Fruit fly (Drosophila melanogaster) whole organism, embryonic: ENCODE results near the gene Tig.

Experiments used
- Aef1 ChIP-seq: fragments of 200-800 bp; sonication (Bioruptor generic); IDR thresholded peaks from 3 replicates; pipeline ENCODE4 v1.3.6; 2022; ENCODE audit warnings: missing biosample characterization, missing genetic modification characterization
- Bgb ChIP-seq: fragments of 200-800 bp; sonication (Bioruptor generic); IDR thresholded peaks from 2 replicates; pipeline ENCODE4 v1.3.6; 2022; ENCODE audit warnings: missing biosample characterization, missing genetic modification characterization; ENCODE audit not compliant: partially characterized antibody
- CG10543 ChIP-seq: fragments of 200-800 bp; sonication (Bioruptor generic); optimal IDR thresholded peaks from 3 replicates; lab custom pipeline; 2017; ENCODE audit warnings: missing biosample characterization, mild to moderate bottlenecking, missing genetic modification characterization, moderate library complexity
- CG11695 ChIP-seq: fragments of 200-800 bp; sonication (Bioruptor generic); IDR thresholded peaks from 3 replicates; pipeline ENCODE4 v1.3.6; 2022; ENCODE audit warnings: missing biosample characterization, missing genetic modification characterization
- CG15011 ChIP-seq: fragments of 200-800 bp; sonication (Bioruptor generic); optimal IDR thresholded peaks from 3 replicates; lab custom pipeline; 2018; ENCODE audit warnings: missing biosample characterization, mild to moderate bottlenecking, missing genetic modification characterization
- CG1603 ChIP-seq: fragments of 200-800 bp; sonication (Bioruptor generic); optimal IDR thresholded peaks from 2 replicates; lab custom pipeline; 2019; ENCODE audit warnings: missing biosample characterization, mild to moderate bottlenecking, missing genetic modification characterization, moderate library complexity
- CG18262 ChIP-seq: fragments of 200-800 bp; optimal IDR thresholded peaks from 3 replicates; lab custom pipeline; 2019; ENCODE audit warnings: missing biosample characterization, mild to moderate bottlenecking, missing genetic modification characterization, moderate library complexity
- CG18476 ChIP-seq: fragments of 200-800 bp; sonication (Bioruptor generic); optimal IDR thresholded peaks from 2 replicates; lab custom pipeline; 2016; ENCODE audit warnings: missing biosample characterization, mild to moderate bottlenecking, missing genetic modification characterization
- CG2199 ChIP-seq: fragments of 200-800 bp; sonication (Bioruptor generic); IDR thresholded peaks from 3 replicates; pipeline ENCODE4 v1.3.6; 2022; ENCODE audit warnings: missing biosample characterization, missing genetic modification characterization
- CG31224 ChIP-seq: fragments of 200-800 bp; sonication (Bioruptor generic); IDR thresholded peaks from 2 replicates; pipeline ENCODE4 v1.3.6; 2022; ENCODE audit warnings: missing biosample characterization, missing genetic modification characterization
- CG34376 ChIP-seq: fragments of 200-800 bp; sonication (Bioruptor generic); optimal IDR thresholded peaks from 2 replicates; lab custom pipeline; 2018; ENCODE audit warnings: missing biosample characterization, mild to moderate bottlenecking, missing genetic modification characterization
- CG4820 ChIP-seq: fragments of 200-800 bp; sonication (Bioruptor generic); optimal IDR thresholded peaks from 3 replicates; lab custom pipeline; 2016; ENCODE audit warnings: missing biosample characterization, missing genetic modification characterization
- CG6689 ChIP-seq: fragments of 200-800 bp; sonication (Bioruptor generic); IDR thresholded peaks from 2 replicates; pipeline ENCODE4 v1.3.6; 2022; ENCODE audit warnings: missing biosample characterization, missing genetic modification characterization
- CG7357 ChIP-seq: fragments of 200-800 bp; sonication (Bioruptor generic); IDR thresholded peaks from 3 replicates; pipeline ENCODE4 v1.3.6; 2022; ENCODE audit warnings: missing biosample characterization, missing genetic modification characterization
- CG8944 ChIP-seq: fragments of 200-800 bp; sonication (Bioruptor generic); optimal IDR thresholded peaks from 3 replicates; lab custom pipeline; 2016; ENCODE audit warnings: missing biosample characterization, missing genetic modification characterization
- Deaf1 ChIP-seq: fragments of 200-800 bp; optimal IDR thresholded peaks from 3 replicates; lab custom pipeline; 2019; ENCODE audit warnings: missing biosample characterization, mild to moderate bottlenecking, missing genetic modification characterization, moderate library complexity
- E2f2 ChIP-seq: fragments of 200-800 bp; sonication (Bioruptor generic); IDR thresholded peaks from 2 replicates; pipeline ENCODE4 v1.3.6; 2022; ENCODE audit warnings: missing biosample characterization, missing genetic modification characterization
- HLHmδ ChIP-seq: fragments of 200-800 bp; sonication (Bioruptor generic); optimal IDR thresholded peaks from 2 replicates; lab custom pipeline; 2018; ENCODE audit warnings: missing biosample characterization, mild to moderate bottlenecking, missing genetic modification characterization, moderate library complexity
- HmgD ChIP-seq: fragments of 200-800 bp; sonication (Bioruptor generic); optimal IDR thresholded peaks from 3 replicates; lab custom pipeline; 2016; ENCODE audit warnings: missing biosample characterization, missing genetic modification characterization
- Hr78 ChIP-seq, 2 experiments: fragments of 200-800 bp in 1 of 2; fragments of >200 bp in 1 of 2; sonication (Bioruptor generic) in 1 of 2; optimal IDR thresholded peaks; 2 replicates each; lab custom pipeline; 2017 to 2019; ENCODE audit warnings: missing biosample characterization in 2 of 2, missing genetic modification characterization in 2 of 2, mild to moderate bottlenecking in 1 of 2, moderate library complexity in 1 of 2
- Jarid2 ChIP-seq: fragments of 200-800 bp; sonication (Bioruptor generic); optimal IDR thresholded peaks from 3 replicates; lab custom pipeline; 2017; ENCODE audit warnings: mild to moderate bottlenecking, missing biosample characterization, missing genetic modification reagents, missing genetic modification characterization
- Med ChIP-seq: fragments of 200-800 bp; sonication (Bioruptor generic); peaks from one replicate; lab custom pipeline; 2016; ENCODE audit warnings: missing biosample characterization, missing genetic modification characterization, mild to moderate bottlenecking, inconsistent platforms, moderate library complexity
- NC2β ChIP-seq: fragments of 200-800 bp; sonication (Bioruptor generic); optimal IDR thresholded peaks from 2 replicates; lab custom pipeline; 2016; ENCODE audit warnings: missing biosample characterization, missing genetic modification characterization
- Neu2 ChIP-seq: fragments of 200-800 bp; sonication (Bioruptor generic); optimal IDR thresholded peaks from 3 replicates; lab custom pipeline; 2016; ENCODE audit warnings: missing biosample characterization, missing genetic modification characterization, borderline replicate concordance
- Pdp1 ChIP-seq, 2 experiments: fragments of 200-800 bp; sonication (Bioruptor generic); optimal IDR thresholded peaks; 3 replicates each; lab custom pipeline; 2016; ENCODE audit warnings: missing biosample characterization in 2 of 2, missing genetic modification characterization in 2 of 2, mild to moderate bottlenecking in 1 of 2, moderate library complexity in 1 of 2
- Rfx ChIP-seq: fragments of 200-800 bp; sonication (Bioruptor generic); IDR thresholded peaks from 2 replicates; pipeline ENCODE4 v1.3.6; 2022; ENCODE audit warnings: missing biosample characterization, missing genetic modification characterization
- Sox100B ChIP-seq: fragments of 200-800 bp; sonication (Bioruptor generic); optimal IDR thresholded peaks from 3 replicates; lab custom pipeline; 2018; ENCODE audit warnings: missing biosample characterization, mild to moderate bottlenecking, missing genetic modification characterization
- Trl ChIP-seq, 3 experiments: fragments of >200 bp in 2 of 3; fragments of 200-800 bp in 1 of 3; sonication (Bioruptor generic) in 1 of 3; optimal IDR thresholded peaks; 2 replicates in 1 of 3; 3 replicates in 2 of 3; lab custom pipeline; 2016 to 2017; ENCODE audit warnings: missing biosample characterization in 1 of 3, missing genetic modification characterization in 1 of 3
- abd-A ChIP-seq: fragments of 200-800 bp; sonication (Bioruptor generic); optimal IDR thresholded peaks from 3 replicates; lab custom pipeline; 2019; ENCODE audit warnings: missing biosample characterization, mild to moderate bottlenecking, missing genetic modification characterization, moderate library complexity
- ap ChIP-seq: fragments of 200-800 bp; sonication (Bioruptor generic); IDR thresholded peaks from 2 replicates; pipeline ENCODE4 v1.3.6; 2022; ENCODE audit warnings: missing biosample characterization, missing genetic modification characterization
- cg ChIP-seq: fragments of 200-800 bp; sonication (Bioruptor generic); optimal IDR thresholded peaks from 3 replicates; lab custom pipeline; 2019; ENCODE audit warnings: missing biosample characterization, mild to moderate bottlenecking, missing genetic modification characterization, moderate library complexity
- chinmo ChIP-seq: fragments of 200-800 bp; sonication (Bioruptor generic); IDR thresholded peaks from 4 replicates; pipeline ENCODE4 v1.3.6; 2022; ENCODE audit warnings: missing biosample characterization, missing genetic modification characterization; ENCODE audit not compliant: partially characterized antibody
- chn ChIP-seq: fragments of 200-800 bp; sonication (Bioruptor generic); optimal IDR thresholded peaks from 2 replicates; lab custom pipeline; 2016; ENCODE audit warnings: missing biosample characterization, missing genetic modification characterization
- ci ChIP-seq: fragments of 200-800 bp; sonication (Bioruptor generic); IDR thresholded peaks from 3 replicates; pipeline ENCODE4 v1.3.6; 2022; ENCODE audit warnings: missing biosample characterization, missing genetic modification characterization
- fd3F ChIP-seq: fragments of 200-800 bp; sonication (Bioruptor generic); optimal IDR thresholded peaks from 2 replicates; lab custom pipeline; 2018; ENCODE audit warnings: missing biosample characterization, mild to moderate bottlenecking, missing genetic modification characterization, moderate library complexity
- gcm ChIP-seq: fragments of 200-800 bp; sonication (Bioruptor generic); optimal IDR thresholded peaks from 2 replicates; lab custom pipeline; 2019; ENCODE audit warnings: missing biosample characterization, mild to moderate bottlenecking, missing genetic modification characterization, moderate library complexity
- hb ChIP-seq: fragments of 200-800 bp; sonication (Bioruptor generic); IDR thresholded peaks from 3 replicates; pipeline ENCODE4 v1.3.6; 2022; ENCODE audit warnings: missing biosample characterization, missing genetic modification characterization; ENCODE audit not compliant: partially characterized antibody
- her ChIP-seq: fragments of 200-800 bp; sonication (Bioruptor generic); optimal IDR thresholded peaks from 2 replicates; lab custom pipeline; 2016; ENCODE audit warnings: missing biosample characterization, missing genetic modification characterization
- ind ChIP-seq: fragments of 200-800 bp; sonication (Bioruptor generic); optimal IDR thresholded peaks from 3 replicates; lab custom pipeline; 2016; ENCODE audit warnings: missing biosample characterization, missing genetic modification characterization
- mirr ChIP-seq: fragments of 200-800 bp; sonication (Bioruptor generic); optimal IDR thresholded peaks from 3 replicates; lab custom pipeline; 2018; ENCODE audit warnings: missing biosample characterization, mild to moderate bottlenecking, missing genetic modification characterization
- pan ChIP-seq, 4 experiments: fragments of >200 bp in 3 of 4; fragments of 200-800 bp in 1 of 4; sonication (Bioruptor generic) in 1 of 4; optimal IDR thresholded peaks in 3 of 4; IDR thresholded peaks in 1 of 4; 2 replicates each; pipeline versions ENCODE4 v1.3.6 to Lab custom; 2017 to 2022; ENCODE audit warnings: missing biosample characterization in 2 of 4, missing genetic modification characterization in 2 of 4, mixed read lengths in 1 of 4
- sens ChIP-seq: fragments of 200-800 bp; sonication (Bioruptor generic); peaks from one replicate; lab custom pipeline; 2016; ENCODE audit warnings: missing biosample characterization, missing genetic modification characterization
- sim ChIP-seq: fragments of 200-800 bp; sonication (Bioruptor generic); IDR thresholded peaks from 2 replicates; pipeline ENCODE4 v1.3.6; 2022; ENCODE audit warnings: missing biosample characterization, missing genetic modification characterization
- sug ChIP-seq: fragments of 200-800 bp; optimal IDR thresholded peaks from 2 replicates; lab custom pipeline; 2019; ENCODE audit warnings: missing biosample characterization, mild to moderate bottlenecking, missing genetic modification characterization, moderate library complexity
- vfl ChIP-seq: fragments of 200-800 bp; sonication (Bioruptor generic); optimal IDR thresholded peaks from 2 replicates; lab custom pipeline; 2016; ENCODE audit warnings: missing biosample characterization, missing genetic modification characterization

Gene Tig

DNA sequence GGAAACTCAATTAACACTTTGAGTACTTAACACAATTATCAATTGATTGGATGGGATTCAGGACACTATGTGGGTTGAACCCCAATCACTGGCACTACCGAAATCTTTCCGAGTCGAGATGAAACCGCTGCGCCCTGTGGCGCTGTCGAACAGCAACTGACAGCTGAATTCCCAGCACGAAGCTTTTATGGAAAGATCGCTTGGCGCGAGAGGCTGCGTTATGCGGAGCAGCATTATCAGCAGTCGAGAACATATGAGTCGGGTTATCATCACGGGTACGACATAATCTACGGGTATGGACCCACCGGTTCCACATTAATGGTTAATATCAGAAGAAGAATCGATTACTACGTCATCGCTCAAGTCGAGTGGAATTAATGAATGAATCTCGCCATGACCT lies at the start of gene Tig:
Gene Tig, minus strand, starts transcription at position 163 of the 400 bp plus-strand sequence.
- TF ChIP-seq Pdp1 (GFP tag; optimal IDR thresholded peaks at IDR 0.05; lab: Kevin White, UChicago) (peak in 1 of 2 experiments; percentile 58), CG6689 (GFP tag; lab: Robert Waterston, UW) (no peak), her (no peak), ci (GFP tag; lab: Robert Waterston, UW) (peak; percentile 20; the same call in 1 of the 3 replicates), CG31224 (peak; percentile 55), chinmo (GFP tag; lab: Robert Waterston, UW) (0 out of 4 replicates have a peak, but pooled peaks have one; percentile 62), Bgb (GFP tag; lab: Robert Waterston, UW) (0 out of 2 replicates have a peak, but pooled peaks have one; percentile 14), Aef1 (no peak), mirr (GFP tag; lab: Kevin White, UChicago) (peak; percentile 39), CG8944 (no peak), sug (tag; lab: Kevin White, UChicago) (peak; percentile 62), CG10543 (GFP tag; lab: Kevin White, UChicago) (peak; percentile 52), Jarid2 (GFP tag; lab: Kevin White, UChicago) (peak; percentile 26), sens (peak; percentile 42), chn (GFP tag; lab: Kevin White, UChicago) (no peak), Deaf1 (tag; lab: Kevin White, UChicago) (peak; percentile 63), Med (GFP tag; lab: Kevin White, UChicago) (peak; percentile 62), pan (optimal IDR thresholded peaks at IDR 0.05; lab: Kevin White, UChicago) (no peak), pan (GFP tag; optimal IDR thresholded peaks at IDR 0.05 in 1 of 2, IDR thresholded peaks at IDR 0.05 in 1 of 2) (no peak), gcm (GFP tag; lab: Kevin White, UChicago) (peak; percentile 42), CG34376 (GFP tag; lab: Kevin White, UChicago) (peak; percentile 76), Hr78 (GFP tag; optimal IDR thresholded peaks at IDR 0.05; lab: Kevin White, UChicago) (peak in 1 of 2 experiments; percentile 51)

DNA sequence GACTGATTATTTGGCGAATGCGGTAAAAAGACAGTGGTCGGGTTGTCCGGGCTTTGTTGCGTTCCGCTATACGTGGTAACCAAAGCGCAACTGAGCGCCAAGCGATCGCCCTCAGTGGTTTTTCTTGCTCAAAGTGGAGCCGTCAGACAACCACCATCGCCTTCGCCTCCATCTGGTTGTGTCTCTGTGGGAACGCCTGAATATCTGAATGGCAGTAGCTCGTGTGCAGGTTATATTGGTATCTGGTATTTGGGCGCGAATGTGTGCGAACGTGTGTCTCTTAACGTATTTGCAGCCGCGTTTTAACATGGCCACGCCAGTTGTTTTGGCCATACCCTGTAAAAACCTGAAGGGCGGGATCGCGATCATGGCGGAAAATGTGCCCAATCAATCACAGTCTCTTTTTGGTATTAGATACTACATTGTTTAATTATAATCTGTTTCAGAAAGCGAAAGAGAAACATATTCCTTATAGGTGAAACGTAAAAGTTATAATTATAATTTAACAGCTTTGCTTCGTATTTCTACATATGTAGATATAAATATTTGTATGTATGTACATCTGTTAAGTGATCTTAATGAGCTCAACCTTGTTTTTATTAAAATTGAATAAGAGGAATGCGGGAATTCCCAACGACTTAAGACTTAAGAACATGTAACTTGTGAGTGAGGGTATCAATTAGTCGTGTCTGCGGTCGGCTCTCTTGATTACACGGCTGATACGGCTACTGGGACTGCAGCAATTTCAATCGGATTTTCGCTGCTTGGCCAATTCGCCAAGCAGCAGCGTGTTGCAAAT lies 49.1 kb upstream of the Tig start:
- TF ChIP-seq CG2199 (GFP tag; lab: Robert Waterston, UW) (peak; percentile 75; the same call in 1 of the 3 replicates), CG1603 (tag; lab: Kevin White, UChicago) (no peak), CG11695 (GFP tag; lab: Robert Waterston, UW) (0 out of 3 replicates have a peak, but pooled peaks have one; percentile 8), CG18476 (peak; percentile 40), HmgD (GFP tag; lab: Kevin White, UChicago) (no peak), NC2β (no peak), Trl (optimal IDR thresholded peaks at IDR 0.05; lab: Kevin White, UChicago) (peak in 1 of 2 experiments; percentile 17), Trl (GFP tag; optimal IDR thresholded peaks at IDR 0.05; lab: Kevin White, UChicago) (no peak), hb (GFP tag; lab: Robert Waterston, UW) (no peak), CG10543 (GFP tag; lab: Kevin White, UChicago) (peak; percentile 43), CG4820 (peak; percentile 4), ind (GFP tag; lab: Kevin White, UChicago) (peak; percentile 21), CG18262 (peak; percentile 10), fd3F (GFP tag; lab: Kevin White, UChicago) (peak; percentile 6), ap (GFP tag; lab: Robert Waterston, UW) (no peak), vfl (GFP tag; lab: Kevin White, UChicago) (no peak), HLHmδ (no peak), abd-A (tag; lab: Kevin White, UChicago) (peak; percentile 27), Med (GFP tag; lab: Kevin White, UChicago) (peak; percentile 68), E2f2 (GFP tag; lab: Robert Waterston, UW) (no peak), CG7357 (GFP tag; lab: Robert Waterston, UW) (no peak; the same call in 2 of the 3 replicates), Neu2 (no peak), chn (GFP tag; lab: Kevin White, UChicago) (no peak), cg (peak; percentile 20), Sox100B (peak; percentile 52), CG15011 (GFP tag; lab: Kevin White, UChicago) (no peak), sim (GFP tag; lab: Robert Waterston, UW) (no peak), ci (GFP tag; lab: Robert Waterston, UW) (peak; percentile 53; the same call in 1 of the 3 replicates), Bgb (GFP tag; lab: Robert Waterston, UW) (peak; percentile 31; the same call in 1 of the 2 replicates), Rfx (no peak; the same call in 1 of the 2 replicates)
